Worm (Caenorhabditis elegans) whole organism, late embryonic: ENCODE data around the gene str-185.

ENCODE experiments used
- F13H6.1 ChIP-seq: sonication (generic microtip); optimal IDR thresholded peaks from 2 replicates; lab custom pipeline; 2016; ENCODE audit warnings: missing genetic modification characterization, missing compliant biosample characterization
- K09A11.1 ChIP-seq: sonication (generic microtip); optimal IDR thresholded peaks from 2 replicates; lab custom pipeline; 2017; ENCODE audit warnings: antibody characterized with exemption, mild to moderate bottlenecking, missing genetic modification characterization, missing compliant biosample characterization; ENCODE audit not compliant: insufficient read depth
- ceh-14 ChIP-seq: sonication (generic microtip); optimal IDR thresholded peaks from 2 replicates; lab custom pipeline; 2016; ENCODE audit warnings: missing genotype, missing genetic modification characterization, missing compliant biosample characterization
- ceh-18 ChIP-seq: sonication (generic microtip); optimal IDR thresholded peaks from 2 replicates; lab custom pipeline; 2016; ENCODE audit warnings: missing genetic modification characterization, missing compliant biosample characterization
- ceh-24 ChIP-seq: sonication (generic microtip); optimal IDR thresholded peaks from 2 replicates; lab custom pipeline; 2016; ENCODE audit warnings: mild to moderate bottlenecking, missing genetic modification characterization, missing compliant biosample characterization
- ceh-31 ChIP-seq: sonication (generic microtip); optimal IDR thresholded peaks from 2 replicates; lab custom pipeline; 2016; ENCODE audit warnings: missing genetic modification characterization, missing compliant biosample characterization
- ceh-34 ChIP-seq: sonication (generic microtip); optimal IDR thresholded peaks from 2 replicates; lab custom pipeline; 2016; ENCODE audit warnings: mild to moderate bottlenecking, missing genetic modification characterization, missing compliant biosample characterization
- che-1 ChIP-seq: sonication (generic microtip); optimal IDR thresholded peaks from 2 replicates; lab custom pipeline; 2016; ENCODE audit warnings: mild to moderate bottlenecking, missing genetic modification characterization, missing compliant biosample characterization
- dmd-4 ChIP-seq: sonication (generic microtip); optimal IDR thresholded peaks from 2 replicates; lab custom pipeline; 2016; ENCODE audit warnings: borderline replicate concordance, missing genetic modification characterization, missing compliant biosample characterization
- dve-1 ChIP-seq: sonication (generic microtip); optimal IDR thresholded peaks from 2 replicates; lab custom pipeline; 2017; ENCODE audit warnings: antibody characterized with exemption, mild to moderate bottlenecking, missing genetic modification characterization, missing compliant biosample characterization
- elt-2 ChIP-seq: sonication (generic microtip); optimal IDR thresholded peaks from 2 replicates; lab custom pipeline; 2016; ENCODE audit warnings: missing genetic modification reagents, missing genetic modification characterization, missing compliant biosample characterization
- ets-4 ChIP-seq: sonication (generic microtip); optimal IDR thresholded peaks from 2 replicates; lab custom pipeline; 2016; ENCODE audit warnings: missing genetic modification characterization, missing compliant biosample characterization
- eyg-1 ChIP-seq: sonication (generic microtip); optimal IDR thresholded peaks from 2 replicates; lab custom pipeline; 2016; ENCODE audit warnings: missing genotype, missing genetic modification characterization, missing compliant biosample characterization
- fkh-10 ChIP-seq: fragments of 150-350 bp; optimal IDR thresholded peaks from 2 replicates; lab custom pipeline; 2014; ENCODE audit warnings: missing biosample characterization, missing genetic modification reagents, missing genetic modification characterization
- gmeb-2 ChIP-seq: sonication (generic microtip); optimal IDR thresholded peaks from 2 replicates; lab custom pipeline; 2016; ENCODE audit warnings: missing genetic modification characterization, inconsistent platforms, missing compliant biosample characterization
- hlh-6 ChIP-seq: sonication (generic microtip); optimal IDR thresholded peaks from 2 replicates; lab custom pipeline; 2016; ENCODE audit warnings: missing genotype, missing genetic modification characterization, missing compliant biosample characterization
- lim-6 ChIP-seq: sonication (generic microtip); optimal IDR thresholded peaks from 2 replicates; lab custom pipeline; 2016; ENCODE audit warnings: missing genetic modification characterization, missing compliant biosample characterization
- lin-11 ChIP-seq: fragments of 200-800 bp; sonication (Bioruptor generic); optimal IDR thresholded peaks from 2 replicates; lab custom pipeline; 2018; ENCODE audit warnings: mild to moderate bottlenecking, missing genetic modification characterization, missing compliant biosample characterization
- madf-2 ChIP-seq: sonication (generic microtip); optimal IDR thresholded peaks from 2 replicates; lab custom pipeline; 2017; ENCODE audit warnings: missing genetic modification characterization, missing compliant biosample characterization
- nfya-1 ChIP-seq: sonication (generic microtip); optimal IDR thresholded peaks from 2 replicates; lab custom pipeline; 2017; ENCODE audit warnings: missing genetic modification characterization, mild to moderate bottlenecking, missing compliant biosample characterization, antibody characterized with exemption, moderate library complexity
- pag-3 ChIP-seq: sonication (generic microtip); optimal IDR thresholded peaks from 2 replicates; lab custom pipeline; 2016; ENCODE audit warnings: missing compliant biosample characterization, missing genetic modification characterization, borderline replicate concordance
- pha-4 ChIP-seq: fragments of 150-350 bp; optimal IDR thresholded peaks from 2 replicates; lab custom pipeline; 2018; ENCODE audit warnings: missing biosample characterization, missing genetic modification reagents, missing genetic modification characterization
- ref-2 ChIP-seq: sonication (generic microtip); optimal IDR thresholded peaks from 2 replicates; lab custom pipeline; 2016; ENCODE audit warnings: missing genetic modification characterization, missing compliant biosample characterization
- rnt-1 ChIP-seq: sonication (generic microtip); optimal IDR thresholded peaks from 2 replicates; lab custom pipeline; 2016; ENCODE audit warnings: missing genetic modification characterization, missing compliant biosample characterization
- sdc-2 ChIP-seq: sonication (generic microtip); optimal IDR thresholded peaks from 2 replicates; lab custom pipeline; 2016; ENCODE audit warnings: missing genotype, missing genetic modification characterization, missing compliant biosample characterization
- tbx-2 ChIP-seq: sonication (generic microtip); optimal IDR thresholded peaks from 2 replicates; lab custom pipeline; 2016; ENCODE audit warnings: missing genetic modification characterization, missing compliant biosample characterization
- ttx-3 ChIP-seq: sonication (generic microtip); optimal IDR thresholded peaks from 2 replicates; lab custom pipeline; 2016; ENCODE audit warnings: missing genetic modification reagents, missing genetic modification characterization, missing compliant biosample characterization
- unc-55 ChIP-seq: sonication (generic microtip); optimal IDR thresholded peaks from 2 replicates; lab custom pipeline; 2017; ENCODE audit warnings: missing biosample characterization, missing genetic modification reagents, missing genetic modification characterization

str-185 gene

ce11 chrIV:4400350-4401326, 29.2 kb downstream of the str-185 start, which contains the start of gene Y24D9A.6:
Y24D9A.6 (minus strand) TSS chrIV:4400400.
- TF ChIP-seq dve-1 (tag; lab: Kevin White, UChicago) (peak; percentile 46), eyg-1 (no peak), unc-55 (GFP tag; lab: Kevin White, UChicago) (no peak)

- TF ChIP-seq ceh-34 (tag; lab: Kevin White, UChicago): peak; percentile 23
- TF ChIP-seq lin-11: no peak
- peak; percentile 33 for TF ChIP-seq ets-4 (tag; lab: Kevin White, UChicago)
- TF ChIP-seq tbx-2 (tag; lab: Kevin White, UChicago): no peak
- TF ChIP-seq gmeb-2 (tag; lab: Kevin White, UChicago): peak; percentile 34
- peak; percentile 11 for TF ChIP-seq ceh-14 (tag; lab: Kevin White, UChicago)
- TF ChIP-seq pag-3 (tag; lab: Kevin White, UChicago): no peak
- peak; percentile 11 for TF ChIP-seq ref-2 (tag; lab: Kevin White, UChicago)
Measured at ce11 chrIV:4399418-4400136, 30.2 kb downstream of the str-185 start.

ce11 chrIV:4398890-4399289, 30.9 kb downstream of the str-185 start:
- TF ChIP-seq pha-4 (tag; lab: Kevin White, UChicago): no peak
- peak; percentile 41 for TF ChIP-seq nfya-1
- no peak for TF ChIP-seq lim-6
- TF ChIP-seq ttx-3: no peak
- no peak for TF ChIP-seq hlh-6 (tag; lab: Kevin White, UChicago)

- TF ChIP-seq che-1 (tag; lab: Kevin White, UChicago) (peak; percentile 19), gmeb-2 (tag; lab: Kevin White, UChicago) (no peak), fkh-10 (GFP tag; lab: Kevin White, UChicago) (no peak), rnt-1 (tag; lab: Kevin White, UChicago) (peak; percentile 54), ceh-18 (peak; percentile 2), madf-2 (tag; lab: Kevin White, UChicago) (no peak), unc-55 (GFP tag; lab: Kevin White, UChicago) (peak; percentile 37), sdc-2 (tag; lab: Kevin White, UChicago) (peak; percentile 5), nfya-1 (peak; percentile 13), elt-2 (tag; lab: Kevin White, UChicago) (peak; percentile 28), ceh-31 (tag; lab: Kevin White, UChicago) (peak; percentile 26), lin-11 (no peak), F13H6.1 (tag; lab: Kevin White, UChicago) (peak; percentile 15)
- TF ChIP-seq, all 69 proteins: peak for 9
Measured at ce11 chrIV:4398420-4398819, 31.4 kb downstream of the str-185 start.

ce11 chrIV:4397586-4397985, 32.2 kb downstream of the str-185 start:
- TF ChIP-seq ets-4 (tag; lab: Kevin White, UChicago) (no peak), gmeb-2 (tag; lab: Kevin White, UChicago) (no peak), unc-55 (GFP tag; lab: Kevin White, UChicago) (no peak), lim-6 (no peak), nfya-1 (peak; percentile 85), dmd-4 (tag; lab: Kevin White, UChicago) (no peak), K09A11.1 (tag; lab: Kevin White, UChicago) (no peak), pag-3 (tag; lab: Kevin White, UChicago) (no peak), ceh-24 (no peak)
